Worm (Caenorhabditis elegans): ENCODE data around the gene F53B3.6.

F53B3.6 gene

ce11 chrX:2902854-2903253, 38.8 kb downstream of the F53B3.6 start:
- no peak for TF ChIP-seq unc-62 (GFP tag; optimal IDR thresholded peaks at IDR 0.05)

ce11 chrX:2903715-2904419, 39.8 kb downstream of the F53B3.6 start:
- no peak for TF ChIP-seq unc-62 (GFP tag; optimal IDR thresholded peaks at IDR 0.05)

ce11 chrX:2906062-2906732, 42.2 kb downstream of the F53B3.6 start:
- no peak for TF ChIP-seq unc-62 (GFP tag; optimal IDR thresholded peaks at IDR 0.05)

ce11 chrX:2907296-2907873, 43.4 kb downstream of the F53B3.6 start:
- TF ChIP-seq unc-62 (GFP tag; optimal IDR thresholded peaks at IDR 0.05): no peak

ce11 chrX:2909227-2909626, 45.2 kb downstream of the F53B3.6 start, which contains the start of gene nmy-1:
TSS of gene nmy-1 (plus strand) at chrX:2909527.
- TF ChIP-seq unc-62 (GFP tag; optimal IDR thresholded peaks at IDR 0.05): no peak

ce11 chrX:2912689-2913088, 48.7 kb downstream of the F53B3.6 start:
- TF ChIP-seq unc-62 (GFP tag; optimal IDR thresholded peaks at IDR 0.05): no peak
